Fruit fly (Drosophila melanogaster): ENCODE results near the gene CG11357.

The CG11357 gene

DNA sequence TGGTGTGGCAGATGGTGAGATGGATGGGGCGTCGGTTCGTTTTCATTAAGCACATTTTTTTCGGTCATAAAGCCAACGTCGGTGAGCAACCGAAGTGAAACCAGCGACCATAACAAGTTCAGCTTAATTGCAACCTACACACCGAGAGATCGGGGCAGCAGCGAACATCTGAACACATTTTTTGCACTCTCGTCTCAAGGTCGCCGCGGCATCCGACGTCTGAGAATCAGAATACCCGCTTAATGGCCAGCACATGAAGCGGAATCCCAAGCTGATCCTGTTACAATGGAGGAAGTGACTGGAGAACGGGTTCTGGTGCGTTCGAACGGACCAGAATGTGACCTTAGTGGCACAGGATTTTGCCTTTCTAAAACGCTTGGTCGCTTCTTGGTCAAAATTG lies 48.2 kb upstream of the CG11357 start:
- peak; percentile 20; the same call in 1 of the 2 replicates for TF ChIP-seq Doc2 (GFP tag; IDR thresholded peaks at IDR 0.05)
- no peak for TF ChIP-seq B-H1 (GFP tag; IDR thresholded peaks at IDR 0.05)
- TF ChIP-seq pho (GFP tag; optimal IDR thresholded peaks at IDR 0.05), result no peak

DNA sequence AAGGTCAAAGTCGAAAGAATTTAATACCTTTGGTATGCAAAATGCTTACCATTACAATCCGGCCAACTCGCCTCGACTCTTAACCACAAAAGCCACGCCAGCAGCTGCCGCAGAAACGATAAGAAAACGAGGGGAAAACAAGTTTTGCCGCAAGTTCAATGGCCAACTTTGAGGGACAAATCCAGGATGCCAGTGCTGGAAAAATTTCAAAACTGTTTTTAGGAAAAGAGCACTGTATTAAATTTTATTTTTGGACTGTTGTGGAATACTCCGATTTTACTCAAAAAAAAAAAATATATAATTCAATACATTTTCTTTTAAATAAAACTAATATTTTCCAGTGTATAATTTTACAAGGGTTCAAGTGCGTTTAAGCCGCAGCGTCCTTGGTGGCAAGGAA lies 47.2 kb upstream of the CG11357 start:
- TF ChIP-seq lbe (GFP tag; optimal IDR thresholded peaks at IDR 0.05), result peak; percentile 62
- TF ChIP-seq bsh (GFP tag; optimal IDR thresholded peaks at IDR 0.05), result peak in 1 of 2 experiments; percentile 49
- TF ChIP-seq CG14965 (GFP tag; optimal IDR thresholded peaks at IDR 0.05; ENCODE audit: borderline replicate concordance), result no peak
- peak; percentile 79 for TF ChIP-seq nom (GFP tag; optimal IDR thresholded peaks at IDR 0.05)
- no peak for TF ChIP-seq pros (GFP tag; optimal IDR thresholded peaks at IDR 0.05)

DNA sequence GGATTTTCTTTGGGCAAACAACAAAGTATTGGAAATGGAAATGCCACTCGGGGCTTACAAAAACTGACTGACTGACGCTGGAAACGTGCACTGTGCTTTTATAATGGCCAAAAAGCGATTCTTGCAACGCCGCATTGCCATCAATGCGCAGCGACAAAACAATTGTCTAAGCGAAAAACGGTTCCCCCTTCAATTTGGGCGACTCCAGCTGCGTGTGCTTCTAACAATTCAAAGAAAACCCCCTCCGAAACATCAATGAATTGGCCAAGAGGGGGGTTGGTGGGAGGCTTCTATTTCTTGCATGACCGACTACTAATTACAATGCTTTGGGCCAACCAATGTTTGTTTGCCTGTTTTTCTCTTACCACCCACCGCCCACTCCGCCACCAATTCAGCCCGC lies 44.2 kb upstream of the CG11357 start, which contains the start of gene CG13721:
Gene CG13721 (minus strand): TSS at position 101 of the 400 bp plus-strand sequence.
- TF ChIP-seq CG8388 (GFP tag; optimal IDR thresholded peaks at IDR 0.05), result no peak
- TF ChIP-seq CG13287 (GFP tag; IDR thresholded peaks at IDR 0.05; ENCODE audit: partially characterized antibody), result no peak

DNA sequence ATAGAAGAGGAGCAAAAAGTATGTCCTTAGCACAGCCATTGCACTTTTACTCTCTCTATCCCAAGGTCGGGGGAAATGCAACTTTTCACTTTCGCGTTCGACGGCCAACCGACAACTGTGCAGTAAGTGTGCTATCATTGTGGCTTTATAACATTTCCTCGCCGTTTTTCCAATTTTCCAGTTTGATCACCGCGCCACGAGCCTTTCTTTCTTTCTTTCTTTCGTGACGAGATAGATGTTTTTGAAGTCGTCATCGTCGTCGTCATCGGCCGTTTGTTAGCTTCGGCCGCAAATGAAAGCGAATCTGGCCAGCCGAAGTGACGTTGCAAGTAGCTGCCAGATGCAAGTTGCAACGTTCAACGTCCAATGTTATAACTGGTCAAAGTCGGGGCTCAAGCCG lies 41.5 kb upstream of the CG11357 start, which contains the start of gene CG13720:
Gene CG13720 (minus strand): TSS at position 101 of the 400 bp plus-strand sequence.
- no peak for TF ChIP-seq CG15073 (GFP tag; optimal IDR thresholded peaks at IDR 0.05)
- peak; percentile 67 for TF ChIP-seq Blimp-1 (GFP tag; optimal IDR thresholded peaks at IDR 0.05)

DNA sequence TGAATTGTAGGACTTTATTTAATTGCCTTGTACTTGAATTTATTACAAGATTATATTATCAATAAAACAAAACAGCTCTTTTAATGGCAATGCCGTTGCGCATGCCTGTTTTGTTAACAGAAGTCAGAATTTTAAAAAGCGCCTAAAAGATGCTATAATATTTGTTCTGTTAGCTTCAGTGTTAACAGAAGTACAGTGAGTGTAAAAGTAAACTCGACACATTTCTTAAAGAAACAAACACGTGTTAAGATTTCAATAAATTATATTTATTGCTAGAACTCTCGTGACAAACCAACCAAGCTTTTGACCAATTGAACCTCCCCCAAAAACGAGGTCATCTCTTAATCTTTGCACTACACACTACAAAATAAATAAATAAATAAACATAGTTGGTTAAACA lies 40.4 kb upstream of the CG11357 start:
- TF ChIP-seq stwl (tag; optimal IDR thresholded peaks at IDR 0.05), result peak; percentile 39
- TF ChIP-seq CG8388 (GFP tag; optimal IDR thresholded peaks at IDR 0.05), result peak; percentile 91
- TF ChIP-seq CG13287 (GFP tag; IDR thresholded peaks at IDR 0.05; ENCODE audit: partially characterized antibody), result no peak
- no peak for TF ChIP-seq CG11456 (GFP tag; IDR thresholded peaks at IDR 0.05)
- no peak for TF ChIP-seq ham (GFP tag; IDR thresholded peaks at IDR 0.05)
- no peak for TF ChIP-seq CG14965 (GFP tag; optimal IDR thresholded peaks at IDR 0.05; ENCODE audit: borderline replicate concordance)
- TF ChIP-seq ems (GFP tag; optimal IDR thresholded peaks at IDR 0.05), result no peak
- TF ChIP-seq bigmax (GFP tag; optimal IDR thresholded peaks at IDR 0.05), result no peak
- TF ChIP-seq ab (GFP tag; optimal IDR thresholded peaks at IDR 0.05), result no peak
- TF ChIP-seq NC2β (GFP tag; optimal IDR thresholded peaks at IDR 0.05), result no peak
- TF ChIP-seq Lim3 (GFP tag; IDR thresholded peaks at IDR 0.05), result no peak
- no peak for TF ChIP-seq CG12942 (GFP tag; optimal IDR thresholded peaks at IDR 0.05)

DNA sequence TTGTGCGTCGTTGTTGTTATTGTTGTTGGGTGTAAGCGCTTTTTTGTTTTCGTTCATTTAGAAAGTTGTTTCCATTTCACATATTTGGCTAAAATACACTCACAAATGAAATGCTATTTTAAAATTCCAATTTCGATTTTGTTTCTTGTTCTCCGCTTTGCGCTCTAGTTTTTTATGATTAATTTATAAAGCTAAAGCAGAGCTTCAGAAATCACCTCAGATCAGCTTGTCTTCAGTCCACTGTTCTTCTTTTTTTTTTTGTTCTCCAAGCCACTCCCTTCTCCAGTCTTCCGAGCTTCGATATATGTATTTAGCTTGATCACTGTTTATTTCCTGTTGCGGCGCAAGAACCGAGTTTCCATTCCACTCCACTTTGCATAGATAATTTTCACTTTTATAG lies 34.0 kb upstream of the CG11357 start:
- no peak for TF ChIP-seq pb (GFP tag; optimal IDR thresholded peaks at IDR 0.05)
- TF ChIP-seq mld (GFP tag; IDR thresholded peaks at IDR 0.05; ENCODE audit: partially characterized antibody), result no peak
- no peak for TF ChIP-seq Dip2 (GFP tag; IDR thresholded peaks at IDR 0.05)
- TF ChIP-seq sr (GFP tag; IDR thresholded peaks at IDR 0.05), result no peak
- TF ChIP-seq Blimp-1 (GFP tag; optimal IDR thresholded peaks at IDR 0.05), result peak; percentile 43

DNA sequence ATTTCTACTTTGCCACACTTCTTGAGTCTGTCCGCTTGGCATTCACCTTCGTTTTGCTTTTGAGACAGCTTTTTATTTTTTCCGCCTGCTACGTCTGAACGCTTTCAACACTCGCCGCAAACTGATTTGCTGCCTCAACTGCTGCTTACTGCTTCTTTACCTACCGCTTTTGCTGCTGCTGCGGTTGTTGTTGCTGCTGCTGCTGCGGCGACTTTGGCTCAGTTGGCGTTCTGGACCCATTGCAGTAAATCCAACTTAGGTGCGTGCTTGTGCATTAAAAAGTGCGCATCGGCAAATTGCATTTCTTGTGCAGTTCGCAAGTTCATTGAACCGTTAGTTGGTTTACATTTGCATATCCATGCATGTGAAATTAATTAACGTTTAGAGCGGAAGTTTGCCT lies 33.5 kb upstream of the CG11357 start, which contains the start of gene NT1:
Gene NT1 (minus strand): TSS at position 127 of the 400 bp plus-strand sequence.
- TF ChIP-seq Dfd (GFP tag; optimal IDR thresholded peaks at IDR 0.05) (peak in 1 of 2 experiments; percentile 50), CG8944 (GFP tag; optimal IDR thresholded peaks at IDR 0.05) (no peak), sr (GFP tag; IDR thresholded peaks at IDR 0.05) (0 out of 3 replicates have a peak, but pooled peaks have one; percentile 25), sima (GFP tag; optimal IDR thresholded peaks at IDR 0.05) (no peak), Chrac-16 (GFP tag; optimal IDR thresholded peaks at IDR 0.05) (no peak), Awh (GFP tag; IDR thresholded peaks at IDR 0.05) (peak; percentile 15; the same call in 1 of the 2 replicates), Drgx (GFP tag; IDR thresholded peaks at IDR 0.05) (0 out of 2 replicates have a peak, but pooled peaks have one; percentile 13)

Data from whole organism, embryonic.